Worm (Caenorhabditis elegans) whole organism, young adult: ENCODE measurements around the gene exc-5.

Experiments
- B0019.2 ChIP-seq: fragments of 200-800 bp; sonication (Bioruptor generic); conservative IDR thresholded peaks from 2 replicates; pipeline ENCODE4 v1.3.6; 2022; ENCODE audit warnings: missing genetic modification reagents, missing genetic modification characterization, missing compliant biosample characterization
- ama-1 ChIP-seq, 3 experiments: fragments of 150-350 bp in 1 of 3; sonication (generic microtip) in 2 of 3; optimal IDR thresholded peaks; 2 replicates each; lab custom pipeline; 2014 to 2018; ENCODE audit warnings: missing biosample characterization in 2 of 3, missing genetic modification characterization in 2 of 3, missing genetic modification reagents in 2 of 3
- snpc-1.3 ChIP-seq: sonication (generic microtip); optimal IDR thresholded peaks from 2 replicates; lab custom pipeline; 2017; ENCODE audit warnings: missing genetic modification characterization, mild to moderate bottlenecking, missing compliant biosample characterization, antibody characterized with exemption, moderate library complexity, missing genotype, missing genetic modification reagents; ENCODE audit not compliant: insufficient read depth
- tlf-1 ChIP-seq: fragments of 200-800 bp; sonication (Bioruptor generic); optimal IDR thresholded peaks from 2 replicates; lab custom pipeline; 2018; ENCODE audit warnings: mild to moderate bottlenecking, missing genetic modification characterization, missing compliant biosample characterization
- unc-62 ChIP-seq: fragments of 150-350 bp; optimal IDR thresholded peaks from 2 replicates; lab custom pipeline; 2014; ENCODE audit warnings: missing biosample characterization, missing genetic modification reagents, missing genetic modification characterization

DNA sequence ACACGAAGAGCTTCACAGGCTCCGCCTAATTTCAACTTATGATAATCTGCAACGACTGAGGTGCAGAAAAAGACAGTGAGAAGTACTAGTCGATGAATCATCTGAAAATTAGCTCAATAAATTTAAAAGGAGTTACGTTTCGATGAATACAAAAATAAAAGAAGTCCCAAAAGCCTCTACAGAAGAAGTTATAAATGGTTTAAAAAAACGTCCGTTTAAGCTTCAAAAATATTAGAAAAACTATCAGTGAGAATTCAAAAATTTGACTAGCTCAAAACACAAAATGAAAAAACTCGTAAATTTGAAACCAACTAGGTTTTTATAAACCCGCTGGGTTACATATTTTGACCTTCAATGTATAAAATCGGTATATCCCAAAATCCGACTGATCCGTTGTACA, 42.5 kb upstream of the exc-5 start, which contains the start of gene T11B7.5:
- no peak for TF ChIP-seq unc-62
- no peak for TF ChIP-seq ama-1 (optimal IDR thresholded peaks at IDR 0.05; lab: Kevin White, UChicago)
- TF ChIP-seq ama-1 (GFP tag; optimal IDR thresholded peaks at IDR 0.05; lab: Kevin White, UChicago): no peak
- TF ChIP-seq snpc-1.3 (tag; lab: Kevin White, UChicago): no peak
- TF ChIP-seq B0019.2 (GFP tag; lab: Robert Waterston, UW): no peak
- no peak for TF ChIP-seq tlf-1 (GFP tag; lab: Kevin White, UChicago)
